Worm (Caenorhabditis elegans) whole organism, mixed stage, embryonic: ENCODE data around the gene ketn-1.

Source experiments
- M03D4.4 ChIP-seq: sonication (generic microtip); optimal IDR thresholded peaks from 2 replicates; lab custom pipeline; 2017; ENCODE audit warnings: mild to moderate bottlenecking, missing genetic modification characterization, missing compliant biosample characterization
- bed-3 ChIP-seq: fragments of 200-800 bp; sonication (Bioruptor generic); optimal IDR thresholded peaks from 3 replicates; lab custom pipeline; 2018; ENCODE audit warnings: mild to moderate bottlenecking, missing genetic modification characterization, moderate library complexity, missing compliant biosample characterization
- blmp-1 ChIP-seq: fragments of 150-350 bp; optimal IDR thresholded peaks from 2 replicates; lab custom pipeline; 2014; ENCODE audit warnings: missing biosample characterization, missing genetic modification characterization
- ceh-83 ChIP-seq: fragments of 200-800 bp; sonication (Bioruptor generic); optimal IDR thresholded peaks from 2 replicates; lab custom pipeline; 2018; ENCODE audit warnings: mild to moderate bottlenecking, missing genetic modification characterization, missing compliant biosample characterization
- ces-1 ChIP-seq: fragments of 150-350 bp; optimal IDR thresholded peaks from 2 replicates; lab custom pipeline; 2014; ENCODE audit warnings: missing biosample characterization, missing genetic modification reagents, missing genetic modification characterization
- cnd-1 ChIP-seq: fragments of 200-800 bp; sonication (Bioruptor generic); optimal IDR thresholded peaks from 2 replicates; lab custom pipeline; 2018; ENCODE audit warnings: mild to moderate bottlenecking, missing genetic modification characterization, missing compliant biosample characterization
- drap-1 ChIP-seq: fragments of 200-800 bp; sonication (Bioruptor generic); optimal IDR thresholded peaks from 3 replicates; lab custom pipeline; 2018; ENCODE audit warnings: mild to moderate bottlenecking, missing genetic modification characterization, missing compliant biosample characterization
- elt-1 ChIP-seq: sonication (generic microtip); optimal IDR thresholded peaks from 2 replicates; lab custom pipeline; 2017; ENCODE audit warnings: missing genetic modification characterization, mild to moderate bottlenecking, missing compliant biosample characterization, antibody characterized with exemption, moderate library complexity, borderline replicate concordance; ENCODE audit not compliant: insufficient read depth
- elt-3 ChIP-seq: fragments of 150-350 bp; optimal IDR thresholded peaks from 2 replicates; lab custom pipeline; 2014; ENCODE audit warnings: missing biosample characterization, missing genetic modification characterization
- ham-2 ChIP-seq: fragments of 200-800 bp; sonication (Bioruptor generic); optimal IDR thresholded peaks from 2 replicates; lab custom pipeline; 2018; ENCODE audit warnings: mild to moderate bottlenecking, missing genetic modification characterization, missing compliant biosample characterization
- hlh-1 ChIP-seq: fragments of 150-350 bp; optimal IDR thresholded peaks from 2 replicates; lab custom pipeline; 2014; ENCODE audit warnings: missing biosample characterization, missing genetic modification reagents, missing genetic modification characterization
- lin-13 ChIP-seq: fragments of 150-350 bp; optimal IDR thresholded peaks from 2 replicates; lab custom pipeline; 2014; ENCODE audit warnings: missing biosample characterization, missing genetic modification characterization
- lin-32 ChIP-seq: fragments of 200-800 bp; sonication (Bioruptor generic); optimal IDR thresholded peaks from 2 replicates; lab custom pipeline; 2018; ENCODE audit warnings: mild to moderate bottlenecking, missing genetic modification characterization, missing compliant biosample characterization
- lsy-2 ChIP-seq: fragments of 150-350 bp; optimal IDR thresholded peaks from 2 replicates; lab custom pipeline; 2014; ENCODE audit warnings: missing biosample characterization, missing genetic modification characterization
- mab-5 ChIP-seq: fragments of 150-350 bp; optimal IDR thresholded peaks from 2 replicates; lab custom pipeline; 2014; ENCODE audit warnings: missing biosample characterization, missing genetic modification characterization
- mep-1 ChIP-seq: fragments of 150-350 bp; optimal IDR thresholded peaks from 2 replicates; lab custom pipeline; 2017; ENCODE audit warnings: missing biosample characterization, missing genetic modification reagents, missing genetic modification characterization, inconsistent platforms
- mls-2 ChIP-seq: sonication (generic microtip); optimal IDR thresholded peaks from 2 replicates; lab custom pipeline; 2016; ENCODE audit warnings: mild to moderate bottlenecking, missing genetic modification characterization, moderate library complexity, missing compliant biosample characterization
- nhr-12 ChIP-seq: fragments of 150-350 bp; optimal IDR thresholded peaks from 2 replicates; lab custom pipeline; 2014; ENCODE audit warnings: missing biosample characterization, missing genetic modification characterization
- nhr-237 ChIP-seq: fragments of 150-350 bp; optimal IDR thresholded peaks from 2 replicates; lab custom pipeline; 2014; ENCODE audit warnings: missing biosample characterization, missing genetic modification characterization
- nhr-76 ChIP-seq: sonication (generic microtip); optimal IDR thresholded peaks from 2 replicates; lab custom pipeline; 2017; ENCODE audit warnings: missing biosample characterization, missing genetic modification characterization
- sem-2 ChIP-seq: fragments of 200-800 bp; sonication (Bioruptor generic); optimal IDR thresholded peaks from 2 replicates; lab custom pipeline; 2018; ENCODE audit warnings: mild to moderate bottlenecking, missing genetic modification characterization, missing compliant biosample characterization
- sptf-1 ChIP-seq: sonication (generic microtip); optimal IDR thresholded peaks from 2 replicates; lab custom pipeline; 2017; ENCODE audit warnings: mild to moderate bottlenecking, missing genetic modification characterization, moderate library complexity, missing compliant biosample characterization
- tbx-8 ChIP-seq: fragments of 200-800 bp; sonication (Bioruptor generic); optimal IDR thresholded peaks from 2 replicates; lab custom pipeline; 2018; ENCODE audit warnings: mild to moderate bottlenecking, missing genetic modification characterization, moderate library complexity, missing compliant biosample characterization
- unc-120 ChIP-seq: sonication (generic microtip); optimal IDR thresholded peaks from 2 replicates; lab custom pipeline; 2017; ENCODE audit warnings: missing genetic modification characterization, missing compliant biosample characterization; ENCODE audit not compliant: poor library complexity, severe bottlenecking
- unc-39 ChIP-seq: fragments of 150-350 bp; optimal IDR thresholded peaks from 2 replicates; lab custom pipeline; 2014; ENCODE audit warnings: missing biosample characterization, missing genetic modification characterization
- unc-62 ChIP-seq: fragments of 150-350 bp; optimal IDR thresholded peaks from 2 replicates; lab custom pipeline; 2014; ENCODE audit warnings: missing biosample characterization, missing genetic modification reagents, missing genetic modification characterization
- zip-8 ChIP-seq: fragments of 150-350 bp; optimal IDR thresholded peaks from 2 replicates; lab custom pipeline; 2014; ENCODE audit warnings: missing biosample characterization, missing genetic modification characterization
- ztf-11 ChIP-seq: fragments of 150-350 bp; optimal IDR thresholded peaks from 2 replicates; lab custom pipeline; 2014; ENCODE audit warnings: missing biosample characterization, missing genetic modification characterization

The ketn-1 gene

ce11 chrV:2815956-2816355 is 8.3 kb upstream of the ketn-1 start, which contains the start of gene F54E2.5:
F54E2.5 (minus strand) TSS chrV:2816056.
- TF ChIP-seq blmp-1 (tag; lab: Kevin White, UChicago) (no peak), ces-1 (GFP tag; lab: Kevin White, UChicago) (no peak), lin-32 (GFP tag; lab: Kevin White, UChicago) (no peak), nhr-12 (tag; lab: Kevin White, UChicago) (no peak), nhr-237 (tag; lab: Kevin White, UChicago) (no peak), cnd-1 (tag; lab: Kevin White, UChicago) (no peak), elt-3 (tag; lab: Kevin White, UChicago) (no peak), sptf-1 (tag; lab: Kevin White, UChicago) (no peak), ztf-11 (tag; lab: Kevin White, UChicago) (no peak)

- TF ChIP-seq drap-1 (GFP tag; lab: Kevin White, UChicago), result no peak
- TF ChIP-seq bed-3 (GFP tag; lab: Kevin White, UChicago), result no peak
Measured at ce11 chrV:2813856-2814255, 6.2 kb upstream of the ketn-1 start, which contains the start of gene F54E2.9. F54E2.9 (minus strand) TSS chrV:2813987.

ce11 chrV:2810164-2810563 is 2.5 kb upstream of the ketn-1 start, which contains the start of gene F54E2.1:
F54E2.1 (plus strand) TSS chrV:2810398.
- TF ChIP-seq M03D4.4 (tag; lab: Kevin White, UChicago) (no peak), unc-120 (tag; lab: Kevin White, UChicago) (no peak), lsy-2 (tag; lab: Kevin White, UChicago) (no peak), unc-62 (GFP tag; lab: Kevin White, UChicago) (no peak), mab-5 (no peak), ceh-83 (GFP tag; lab: Kevin White, UChicago) (no peak), mls-2 (tag; lab: Kevin White, UChicago) (no peak), lin-13 (tag; lab: Kevin White, UChicago) (no peak), ztf-11 (tag; lab: Kevin White, UChicago) (no peak), ces-1 (GFP tag; lab: Kevin White, UChicago) (no peak), blmp-1 (tag; lab: Kevin White, UChicago) (no peak), ham-2 (no peak), mep-1 (tag; lab: Kevin White, UChicago) (no peak), bed-3 (GFP tag; lab: Kevin White, UChicago) (no peak), cnd-1 (tag; lab: Kevin White, UChicago) (no peak), elt-1 (tag; lab: Kevin White, UChicago) (no peak), nhr-12 (tag; lab: Kevin White, UChicago) (no peak), elt-3 (tag; lab: Kevin White, UChicago) (no peak)

ce11 chrV:2809443-2809842 is 1.8 kb upstream of the ketn-1 start:
- TF ChIP-seq nhr-12 (tag; lab: Kevin White, UChicago), result no peak
- TF ChIP-seq nhr-76 (tag; lab: Kevin White, UChicago), result no peak
- no peak for TF ChIP-seq unc-62 (GFP tag; lab: Kevin White, UChicago)
- TF ChIP-seq unc-39 (tag; lab: Kevin White, UChicago), result no peak
- no peak for TF ChIP-seq sem-2 (GFP tag; lab: Kevin White, UChicago)
- no peak for TF ChIP-seq zip-8 (tag; lab: Kevin White, UChicago)
- no peak for TF ChIP-seq mls-2 (tag; lab: Kevin White, UChicago)
- no peak for TF ChIP-seq drap-1 (GFP tag; lab: Kevin White, UChicago)
- TF ChIP-seq tbx-8 (GFP tag; lab: Kevin White, UChicago), result no peak
- no peak for TF ChIP-seq sptf-1 (tag; lab: Kevin White, UChicago)
- no peak for TF ChIP-seq mab-5
- no peak for TF ChIP-seq ztf-11 (tag; lab: Kevin White, UChicago)
- TF ChIP-seq unc-120 (tag; lab: Kevin White, UChicago), result peak; percentile 46
- peak; percentile 32 for TF ChIP-seq hlh-1 (tag; lab: Kevin White, UChicago)

ce11 chrV:2803258-2803657 is 4.4 kb downstream of the ketn-1 start:
- TF ChIP-seq unc-120 (tag; lab: Kevin White, UChicago) (peak; percentile 53), mab-5 (no peak)

- no peak for TF ChIP-seq elt-3 (tag; lab: Kevin White, UChicago)
- peak; percentile 13 for TF ChIP-seq zip-8 (tag; lab: Kevin White, UChicago)
- no peak for TF ChIP-seq cnd-1 (tag; lab: Kevin White, UChicago)
- no peak for TF ChIP-seq ces-1 (GFP tag; lab: Kevin White, UChicago)
- TF ChIP-seq drap-1 (GFP tag; lab: Kevin White, UChicago), result no peak
- TF ChIP-seq M03D4.4 (tag; lab: Kevin White, UChicago), result no peak
- TF ChIP-seq mls-2 (tag; lab: Kevin White, UChicago), result no peak
- peak; percentile 48 for TF ChIP-seq hlh-1 (tag; lab: Kevin White, UChicago)
Measured at ce11 chrV:2801955-2802354, 5.7 kb downstream of the ketn-1 start.
